Worm (Caenorhabditis elegans) whole organism, L4/young adult: ENCODE data around the gene C26B2.8.

Experiments used
- W03F9.2 ChIP-seq: fragments of 150-350 bp; optimal IDR thresholded peaks from 2 replicates; lab custom pipeline; 2014; ENCODE audit warnings: missing biosample characterization, missing genetic modification characterization
- him-1 ChIP-seq: sonication (generic microtip); optimal IDR thresholded peaks from 2 replicates; lab custom pipeline; 2016; ENCODE audit warnings: missing genotype, missing genetic modification reagents, missing genetic modification characterization, missing compliant biosample characterization

ce11 chrIV:8006161-8006560, 7.8 kb upstream of the C26B2.8 start:
- TF ChIP-seq him-1 (tag; lab: Kevin White, UChicago) (no peak), W03F9.2 (tag; lab: Kevin White, UChicago) (no peak)
